Worm (Caenorhabditis elegans) whole organism, L4 larva: Measurements from ENCODE around the gene C02E7.10.

Experiments
- ceh-82 ChIP-seq: sonication (generic microtip); optimal IDR thresholded peaks from 2 replicates; lab custom pipeline; 2017; ENCODE audit warnings: missing biosample characterization, missing genetic modification characterization
- jun-1 ChIP-seq: fragments of 150-350 bp; optimal IDR thresholded peaks from 2 replicates; lab custom pipeline; 2014; ENCODE audit warnings: missing biosample characterization, missing genetic modification reagents, missing genetic modification characterization
- mdl-1 ChIP-seq, 2 experiments: fragments of 150-350 bp in 1 of 2; sonication (generic microtip) in 1 of 2; optimal IDR thresholded peaks; 2 replicates each; lab custom pipeline; 2014 to 2017; ENCODE audit warnings: missing biosample characterization in 2 of 2, missing genetic modification characterization in 2 of 2
- nhr-102 ChIP-seq: sonication (generic microtip); optimal IDR thresholded peaks from 2 replicates; lab custom pipeline; 2016; ENCODE audit warnings: mild to moderate bottlenecking, missing genetic modification characterization, moderate library complexity, missing compliant biosample characterization
- pqm-1 ChIP-seq: sonication (generic microtip); optimal IDR thresholded peaks from 2 replicates; lab custom pipeline; 2017; ENCODE audit warnings: missing biosample characterization, missing genetic modification characterization
- spr-3 ChIP-seq: fragments of 200-800 bp; sonication (Bioruptor generic); optimal IDR thresholded peaks from 2 replicates; lab custom pipeline; 2018; ENCODE audit warnings: mild to moderate bottlenecking, missing genetic modification characterization, missing compliant biosample characterization

ce11 chrV:4956529-4956928, 23.7 kb upstream of the C02E7.10 start, which contains the start of gene str-208:
- TF ChIP-seq nhr-102 (tag; lab: Kevin White, UChicago) (no peak), pqm-1 (no peak), jun-1 (tag; lab: Kevin White, UChicago) (no peak), ceh-82 (tag; lab: Kevin White, UChicago) (no peak), mdl-1 (tag; optimal IDR thresholded peaks at IDR 0.05; lab: Kevin White, UChicago) (no peak), spr-3 (no peak)
